Fruit fly (Drosophila melanogaster) whole organism, pupa: ENCODE results near the gene CG14050.
A peak's percentile ranks its signal among the peaks of the same experiment; 100 is the strongest.

ENCODE experiments used
- CG12605 ChIP-seq: fragments of 200-800 bp; sonication (Bioruptor generic); IDR thresholded peaks from 2 replicates; pipeline ENCODE4 v1.3.6; 2022; ENCODE audit warnings: missing biosample characterization, missing genetic modification characterization
- CG13204 ChIP-seq: fragments of 200-800 bp; sonication (Bioruptor generic); optimal IDR thresholded peaks from 2 replicates; lab custom pipeline; 2018; ENCODE audit warnings: missing biosample characterization, mild to moderate bottlenecking, missing genetic modification characterization, moderate library complexity
- CG4496 ChIP-seq: fragments of 200-800 bp; sonication (Bioruptor generic); IDR thresholded peaks from 3 replicates; pipeline ENCODE4 v1.3.6; 2022; ENCODE audit warnings: missing biosample characterization, missing genetic modification characterization
- CG9948 ChIP-seq: fragments of 200-800 bp; sonication (Bioruptor generic); optimal IDR thresholded peaks from 2 replicates; lab custom pipeline; 2018; ENCODE audit warnings: missing biosample characterization, mild to moderate bottlenecking, missing genetic modification characterization, moderate library complexity
- EcR ChIP-seq: fragments of 200-800 bp; sonication (Bioruptor generic); optimal IDR thresholded peaks from 3 replicates; lab custom pipeline; 2019; ENCODE audit warnings: missing biosample characterization, missing genetic modification characterization, mild to moderate bottlenecking, moderate library complexity, missing genetic modification reagents
- Ets98B ChIP-seq: fragments of 200-800 bp; sonication (Bioruptor generic); IDR thresholded peaks from 2 replicates; pipeline ENCODE4 v1.3.6; 2022; ENCODE audit warnings: missing biosample characterization, missing genetic modification characterization
- Pif1B ChIP-seq: fragments of 200-800 bp; sonication (Bioruptor generic); optimal IDR thresholded peaks from 3 replicates; lab custom pipeline; 2016; ENCODE audit warnings: missing biosample characterization, missing genetic modification characterization
- fd96Ca ChIP-seq: fragments of 200-800 bp; sonication (Bioruptor generic); IDR thresholded peaks from 3 replicates; pipeline ENCODE4 v1.3.6; 2022; ENCODE audit warnings: missing biosample characterization, missing genetic modification characterization
- gl ChIP-seq: fragments of 200-800 bp; sonication (Bioruptor generic); optimal IDR thresholded peaks from 2 replicates; lab custom pipeline; 2018; ENCODE audit warnings: missing biosample characterization, mild to moderate bottlenecking, missing genetic modification characterization

- TF ChIP-seq Pif1B (GFP tag; lab: Kevin White, UChicago) (no peak), CG4496 (GFP tag; lab: Robert Waterston, UW) (no peak), CG12605 (GFP tag; lab: Robert Waterston, UW) (no peak), EcR (GFP tag; lab: Kevin White, UChicago) (no peak), fd96Ca (GFP tag; lab: Robert Waterston, UW) (0 out of 3 replicates have a peak, but pooled peaks have one; percentile 25), Ets98B (GFP tag; lab: Robert Waterston, UW) (no peak), CG13204 (GFP tag; lab: Kevin White, UChicago) (no peak), CG9948 (no peak), gl (tag; lab: Kevin White, UChicago) (no peak)
Observed at dm6 chrX:2334025-2334424, 8.0 kb upstream of the CG14050 start.
